Worm (Caenorhabditis elegans) whole organism, dauer: Measurements from ENCODE around the gene F54E2.9.

Experiments used
- unc-62 ChIP-seq: sonication (generic microtip); optimal IDR thresholded peaks from 2 replicates; lab custom pipeline; 2017; ENCODE audit warnings: missing biosample characterization, missing genetic modification reagents, missing genetic modification characterization

F54E2.9 gene

ce11 chrV:2813856-2814255 is at the start of gene F54E2.9:
F54E2.9 (minus strand) TSS chrV:2813987.
- TF ChIP-seq unc-62 (GFP tag; lab: Kevin White, UChicago), result no peak

DNA sequence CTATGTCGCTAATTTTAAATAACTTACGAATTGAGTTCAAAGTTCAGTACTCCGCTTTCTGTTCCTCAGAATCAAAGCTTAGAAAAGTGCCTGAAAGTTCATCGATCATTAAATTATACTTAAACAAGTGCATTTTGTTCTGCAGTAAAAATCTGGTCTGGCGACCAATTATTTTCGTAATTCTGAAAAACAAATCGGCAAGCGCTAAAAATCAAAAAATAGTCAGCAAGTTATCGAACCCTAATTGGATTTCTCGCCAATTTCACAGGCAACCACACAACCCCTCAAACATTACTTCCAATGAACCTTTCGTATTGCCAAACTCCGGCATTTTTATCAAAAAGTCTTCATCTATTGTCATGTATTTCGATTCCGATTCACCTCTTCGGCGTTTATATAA is 49.2 kb upstream of the F54E2.9 start, which contains the start of gene srh-272:
Gene srh-272 (plus strand): TSS at position 301 of the 400 bp plus-strand sequence.
- no peak for TF ChIP-seq unc-62 (GFP tag; lab: Kevin White, UChicago)

DNA sequence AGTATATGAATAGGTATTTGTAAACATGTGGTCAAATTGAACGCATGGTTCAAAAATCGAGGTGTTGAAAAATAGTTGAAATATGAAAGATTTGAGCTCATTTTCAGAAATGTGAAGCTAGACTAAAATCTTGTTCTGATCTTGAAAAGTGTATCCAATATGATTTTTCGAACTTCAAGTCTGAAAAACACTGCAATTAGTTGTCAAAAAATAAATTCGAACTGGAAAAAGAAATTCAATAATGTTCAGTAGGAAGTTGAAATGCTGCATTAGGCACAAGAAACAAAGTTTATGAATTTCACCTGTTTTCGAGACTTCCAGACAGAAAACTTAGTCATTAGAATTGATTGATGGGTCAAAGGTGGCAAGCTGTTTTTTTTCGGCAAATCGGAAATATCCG is 47.7 kb upstream of the F54E2.9 start, which contains the start of gene srh-270:
Gene srh-270 (minus strand): TSS at position 101 of the 400 bp plus-strand sequence.
- no peak for TF ChIP-seq unc-62 (GFP tag; lab: Kevin White, UChicago)

ce11 chrV:2859738-2860137 is 46.0 kb upstream of the F54E2.9 start, which contains the start of gene srj-54:
srj-54 (minus strand) TSS chrV:2859838.
- TF ChIP-seq unc-62 (GFP tag; lab: Kevin White, UChicago), result no peak

- no peak for TF ChIP-seq unc-62 (GFP tag; lab: Kevin White, UChicago)
Measured at ce11 chrV:2857842-2858241, 44.1 kb upstream of the F54E2.9 start, which contains the start of gene srj-55. srj-55 (minus strand) TSS chrV:2857942.

ce11 chrV:2855473-2855872 is 41.7 kb upstream of the F54E2.9 start, which contains the start of gene srj-57:
srj-57 (minus strand) TSS chrV:2855573.
- TF ChIP-seq unc-62 (GFP tag; lab: Kevin White, UChicago), result no peak

ce11 chrV:2849071-2849470 is 35.3 kb upstream of the F54E2.9 start, which contains the start of gene ugt-53:
ugt-53 (plus strand) TSS chrV:2849343.
- TF ChIP-seq unc-62 (GFP tag; lab: Kevin White, UChicago), result no peak

DNA sequence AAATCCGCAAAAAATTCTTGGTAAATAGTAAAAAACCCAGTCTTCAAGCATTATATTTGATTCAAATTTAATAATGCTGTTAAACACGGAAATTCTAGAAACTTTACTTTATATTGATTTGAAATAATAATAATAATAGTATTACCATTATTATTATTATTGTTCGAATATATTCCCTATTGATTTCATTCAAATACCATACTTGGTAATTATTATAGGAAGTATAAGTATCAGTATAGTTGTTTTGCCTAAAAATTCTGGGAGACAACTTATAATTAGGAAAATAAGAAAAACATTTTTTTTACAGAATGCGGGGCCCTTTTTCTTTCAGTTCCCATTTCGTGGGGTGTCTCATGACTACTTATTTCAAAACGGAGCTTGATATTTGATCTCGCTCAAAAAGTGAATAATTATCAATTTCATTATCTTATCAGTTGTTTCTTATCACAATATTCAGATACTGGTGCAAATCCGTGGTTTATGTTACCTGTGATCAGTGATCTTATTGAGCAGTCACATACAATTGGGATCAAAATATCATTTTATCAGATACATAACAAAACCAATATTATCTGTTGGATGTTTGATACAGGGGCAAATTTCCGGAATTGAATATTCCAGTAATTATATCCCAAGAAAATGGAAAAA is 34.6 kb upstream of the F54E2.9 start, which contains the start of gene srj-49:
Gene srj-49 (minus strand): TSS at position 51 of the 648 bp plus-strand sequence.
- TF ChIP-seq unc-62 (GFP tag; lab: Kevin White, UChicago), result no peak

- no peak for TF ChIP-seq unc-62 (GFP tag; lab: Kevin White, UChicago)
Measured at ce11 chrV:2845771-2846170, 32.0 kb upstream of the F54E2.9 start, which contains the start of gene srj-44. srj-44 (minus strand) TSS chrV:2845871.

ce11 chrV:2836501-2836900 is 22.7 kb upstream of the F54E2.9 start, which contains the start of gene srj-45:
srj-45 (minus strand) TSS chrV:2836601.
- TF ChIP-seq unc-62 (GFP tag; lab: Kevin White, UChicago), result no peak

ce11 chrV:2832666-2833065 is 18.9 kb upstream of the F54E2.9 start, which contains the start of gene srj-50:
srj-50 (plus strand) TSS chrV:2832966.
- TF ChIP-seq unc-62 (GFP tag; lab: Kevin White, UChicago), result no peak

DNA sequence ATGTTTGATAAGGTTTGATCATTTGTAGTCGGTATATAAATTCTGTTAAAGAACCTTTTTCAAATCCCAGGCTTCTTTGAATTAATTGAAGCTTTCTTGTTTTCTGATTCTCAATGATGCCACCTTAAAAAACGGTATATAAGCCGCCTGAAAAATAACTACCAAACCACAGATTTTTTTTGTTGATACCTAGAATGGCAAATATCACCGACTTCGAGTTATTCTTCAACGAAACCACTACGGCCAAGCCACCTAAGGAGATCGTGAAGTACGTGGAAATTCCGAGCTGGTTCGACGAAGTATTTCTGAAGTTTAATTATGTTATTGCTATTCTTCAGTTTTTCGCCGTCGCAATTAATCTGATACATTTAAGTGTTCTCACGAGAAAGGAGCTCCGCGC is 17.0 kb upstream of the F54E2.9 start, which contains the start of gene srw-2:
Gene srw-2 (plus strand): TSS at position 62 of the 400 bp plus-strand sequence.
- TF ChIP-seq unc-62 (GFP tag; lab: Kevin White, UChicago), result no peak

ce11 chrV:2826815-2827214 is 13.0 kb upstream of the F54E2.9 start, which contains the start of gene T03D3.5:
T03D3.5 (minus strand) TSS chrV:2826835.
- no peak for TF ChIP-seq unc-62 (GFP tag; lab: Kevin White, UChicago)

ce11 chrV:2825978-2826377 is 12.2 kb upstream of the F54E2.9 start:
- TF ChIP-seq unc-62 (GFP tag; lab: Kevin White, UChicago), result no peak

- TF ChIP-seq unc-62 (GFP tag; lab: Kevin White, UChicago), result no peak
Measured at ce11 chrV:2821618-2822272, 8.0 kb upstream of the F54E2.9 start, which contains the start of gene srh-36. srh-36 (minus strand) TSS chrV:2821668.

- TF ChIP-seq unc-62 (GFP tag; lab: Kevin White, UChicago), result no peak
Measured at ce11 chrV:2818117-2818516, 4.3 kb upstream of the F54E2.9 start, which contains the start of gene srt-34. srt-34 (minus strand) TSS chrV:2818217.
